Fruit fly (Drosophila melanogaster) whole organism, pupa: ENCODE results near the gene mRpL23.

Experiments used
- CG10348 ChIP-seq: fragments of 200-800 bp; sonication (Bioruptor generic); IDR thresholded peaks from 2 replicates; pipeline ENCODE4 v1.3.6; 2022; ENCODE audit warnings: missing biosample characterization, missing genetic modification characterization
- CG12605 ChIP-seq: fragments of 200-800 bp; sonication (Bioruptor generic); IDR thresholded peaks from 2 replicates; pipeline ENCODE4 v1.3.6; 2022; ENCODE audit warnings: missing biosample characterization, missing genetic modification characterization
- CG13204 ChIP-seq: fragments of 200-800 bp; sonication (Bioruptor generic); optimal IDR thresholded peaks from 2 replicates; lab custom pipeline; 2018; ENCODE audit warnings: missing biosample characterization, mild to moderate bottlenecking, missing genetic modification characterization, moderate library complexity
- CG14655 ChIP-seq: fragments of 200-800 bp; sonication (Bioruptor generic); optimal IDR thresholded peaks from 3 replicates; lab custom pipeline; 2017; ENCODE audit warnings: mild to moderate bottlenecking, missing biosample characterization, missing genetic modification reagents, missing genetic modification characterization
- CG15710 ChIP-seq: fragments of 200-800 bp; sonication (Bioruptor generic); optimal IDR thresholded peaks from 2 replicates; lab custom pipeline; 2018; ENCODE audit warnings: missing biosample characterization, mild to moderate bottlenecking, missing genetic modification characterization, moderate library complexity
- CG17806 ChIP-seq: fragments of 200-800 bp; sonication (Bioruptor generic); optimal IDR thresholded peaks from 2 replicates; lab custom pipeline; 2018; ENCODE audit warnings: missing biosample characterization, mild to moderate bottlenecking, missing genetic modification characterization, moderate library complexity
- CG32121 ChIP-seq: fragments of 200-800 bp; sonication (Bioruptor generic); IDR thresholded peaks from 2 replicates; pipeline ENCODE4 v1.3.6; 2022; ENCODE audit warnings: missing biosample characterization, missing genetic modification characterization
- CG34367 ChIP-seq: fragments of 200-800 bp; sonication (Bioruptor generic); optimal IDR thresholded peaks from 2 replicates; lab custom pipeline; 2018; ENCODE audit warnings: missing biosample characterization, mild to moderate bottlenecking, missing genetic modification characterization
- CG4496 ChIP-seq: fragments of 200-800 bp; sonication (Bioruptor generic); IDR thresholded peaks from 3 replicates; pipeline ENCODE4 v1.3.6; 2022; ENCODE audit warnings: missing biosample characterization, missing genetic modification characterization
- CG8159 ChIP-seq: fragments of 200-800 bp; sonication (Bioruptor generic); optimal IDR thresholded peaks from 3 replicates; lab custom pipeline; 2018; ENCODE audit warnings: missing biosample characterization, mild to moderate bottlenecking, missing genetic modification characterization, moderate library complexity
- CG8301 ChIP-seq: fragments of 200-800 bp; sonication (Bioruptor generic); optimal IDR thresholded peaks from 2 replicates; lab custom pipeline; 2018; ENCODE audit warnings: missing biosample characterization, mild to moderate bottlenecking, missing genetic modification characterization
- CG9948 ChIP-seq: fragments of 200-800 bp; sonication (Bioruptor generic); optimal IDR thresholded peaks from 2 replicates; lab custom pipeline; 2018; ENCODE audit warnings: missing biosample characterization, mild to moderate bottlenecking, missing genetic modification characterization, moderate library complexity
- D1 ChIP-seq: fragments of 200-800 bp; sonication (Bioruptor generic); optimal IDR thresholded peaks from 2 replicates; lab custom pipeline; 2018; ENCODE audit warnings: missing biosample characterization, mild to moderate bottlenecking, missing genetic modification characterization, moderate library complexity
- EcR ChIP-seq: fragments of 200-800 bp; sonication (Bioruptor generic); optimal IDR thresholded peaks from 3 replicates; lab custom pipeline; 2019; ENCODE audit warnings: missing biosample characterization, missing genetic modification characterization, mild to moderate bottlenecking, moderate library complexity, missing genetic modification reagents
- Ets98B ChIP-seq: fragments of 200-800 bp; sonication (Bioruptor generic); IDR thresholded peaks from 2 replicates; pipeline ENCODE4 v1.3.6; 2022; ENCODE audit warnings: missing biosample characterization, missing genetic modification characterization
- Pif1A ChIP-seq: fragments of 200-800 bp; sonication (Bioruptor generic); optimal IDR thresholded peaks from 3 replicates; lab custom pipeline; 2016; ENCODE audit warnings: missing biosample characterization, missing genetic modification characterization
- Pif1B ChIP-seq: fragments of 200-800 bp; sonication (Bioruptor generic); optimal IDR thresholded peaks from 3 replicates; lab custom pipeline; 2016; ENCODE audit warnings: missing biosample characterization, missing genetic modification characterization
- Snoo ChIP-seq: fragments of 200-800 bp; sonication (Bioruptor generic); optimal IDR thresholded peaks from 3 replicates; lab custom pipeline; 2017; ENCODE audit warnings: missing biosample characterization, mild to moderate bottlenecking, missing genetic modification characterization, inconsistent platforms
- fd96Ca ChIP-seq: fragments of 200-800 bp; sonication (Bioruptor generic); IDR thresholded peaks from 3 replicates; pipeline ENCODE4 v1.3.6; 2022; ENCODE audit warnings: missing biosample characterization, missing genetic modification characterization
- gl ChIP-seq: fragments of 200-800 bp; sonication (Bioruptor generic); optimal IDR thresholded peaks from 2 replicates; lab custom pipeline; 2018; ENCODE audit warnings: missing biosample characterization, mild to moderate bottlenecking, missing genetic modification characterization
- rn ChIP-seq: fragments of 200-800 bp; sonication (Bioruptor generic); IDR thresholded peaks from 2 replicates; pipeline ENCODE4 v1.3.6; 2022; ENCODE audit warnings: missing biosample characterization, missing genetic modification characterization

Gene mRpL23

DNA sequence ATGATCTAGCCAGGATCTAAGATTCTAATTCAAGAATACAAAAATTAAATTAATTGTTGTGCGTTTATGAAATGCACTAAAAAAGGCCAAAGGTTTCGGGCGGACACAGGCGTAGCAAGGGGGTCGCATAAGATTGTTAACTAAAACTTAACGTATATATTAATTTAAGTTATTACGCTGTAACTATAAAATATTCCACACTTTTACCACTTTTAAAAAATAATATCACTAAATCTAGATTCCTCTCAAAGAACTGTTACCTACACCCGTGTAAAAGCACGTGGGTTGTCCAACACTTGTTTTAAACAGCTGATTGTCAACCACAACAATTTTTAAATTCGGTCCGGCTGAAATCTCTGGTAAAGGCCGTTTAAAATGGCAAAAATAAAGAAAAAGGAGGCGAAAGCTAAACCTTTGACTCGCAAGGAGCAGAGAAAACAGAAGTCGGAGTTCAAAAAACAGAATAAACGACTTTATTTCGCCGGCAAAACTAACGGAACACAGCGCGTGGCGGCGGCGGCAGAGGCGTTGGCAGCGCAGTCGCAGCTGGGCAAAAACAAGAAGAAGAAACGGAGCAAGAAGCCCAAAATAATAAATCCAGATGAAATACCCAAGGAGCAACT is at the start of gene mRpL23, which contains the start of gene CG9004:
TSS of gene mRpL23 (minus strand) at position 284 of the 623 bp plus-strand sequence.
TSS of gene CG9004 (plus strand) at position 308 of the 623 bp plus-strand sequence.
- TF ChIP-seq Ets98B (GFP tag; lab: Robert Waterston, UW) = peak; percentile 100
- peak; percentile 99 for TF ChIP-seq CG8159
- TF ChIP-seq CG14655 (GFP tag; lab: Kevin White, UChicago) = peak; percentile 99
- peak; percentile 99 for TF ChIP-seq Pif1A
- peak; percentile 100 for TF ChIP-seq fd96Ca
- TF ChIP-seq D1 (tag; lab: Kevin White, UChicago) = no peak
- TF ChIP-seq CG34367 (tag; lab: Kevin White, UChicago) = peak; percentile 99
- peak; percentile 100 for TF ChIP-seq CG32121 (GFP tag; lab: Robert Waterston, UW)
- TF ChIP-seq Pif1B (GFP tag; lab: Kevin White, UChicago) = peak; percentile 98
- peak; percentile 95 for TF ChIP-seq CG13204 (GFP tag; lab: Kevin White, UChicago)
- TF ChIP-seq EcR = peak; percentile 39
- peak; percentile 100 for TF ChIP-seq rn (GFP tag; lab: Robert Waterston, UW)
- peak; percentile 99 for TF ChIP-seq CG10348 (GFP tag; lab: Robert Waterston, UW)
- TF ChIP-seq CG12605 (GFP tag; lab: Robert Waterston, UW) = peak; percentile 99
- TF ChIP-seq CG15710 (tag; lab: Kevin White, UChicago) = peak; percentile 100
- peak; percentile 99 for TF ChIP-seq CG17806 (tag; lab: Kevin White, UChicago)
- TF ChIP-seq gl (tag; lab: Kevin White, UChicago) = peak; percentile 96
- peak; percentile 99 for TF ChIP-seq CG8301
- peak; percentile 99 for TF ChIP-seq CG9948 (tag; lab: Kevin White, UChicago)
- peak; percentile 99 for TF ChIP-seq Snoo
- TF ChIP-seq CG4496 (GFP tag; lab: Robert Waterston, UW) = peak; percentile 100

DNA sequence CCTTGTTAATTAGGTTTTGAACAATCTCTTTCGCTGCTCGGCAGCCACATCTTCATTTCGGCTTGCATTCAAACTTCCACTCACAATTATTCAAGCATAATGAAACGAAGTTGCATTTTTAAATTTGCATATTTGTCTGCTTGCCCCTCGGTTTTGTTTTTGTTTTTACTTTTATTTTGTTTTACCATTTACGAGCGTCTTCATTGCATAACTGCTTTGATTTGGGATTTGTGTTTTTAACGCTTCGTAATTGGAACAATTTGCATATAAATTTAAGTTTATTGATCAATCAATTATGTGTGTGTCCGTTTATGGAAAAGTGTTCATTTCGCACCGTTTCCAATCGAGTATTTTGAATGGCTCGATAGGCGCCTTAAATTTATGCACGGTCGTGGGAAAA is 49.3 kb upstream of the mRpL23 start:
- TF ChIP-seq Snoo (no peak), rn (GFP tag; lab: Robert Waterston, UW) (no peak), D1 (tag; lab: Kevin White, UChicago) (no peak), CG14655 (GFP tag; lab: Kevin White, UChicago) (no peak)

DNA sequence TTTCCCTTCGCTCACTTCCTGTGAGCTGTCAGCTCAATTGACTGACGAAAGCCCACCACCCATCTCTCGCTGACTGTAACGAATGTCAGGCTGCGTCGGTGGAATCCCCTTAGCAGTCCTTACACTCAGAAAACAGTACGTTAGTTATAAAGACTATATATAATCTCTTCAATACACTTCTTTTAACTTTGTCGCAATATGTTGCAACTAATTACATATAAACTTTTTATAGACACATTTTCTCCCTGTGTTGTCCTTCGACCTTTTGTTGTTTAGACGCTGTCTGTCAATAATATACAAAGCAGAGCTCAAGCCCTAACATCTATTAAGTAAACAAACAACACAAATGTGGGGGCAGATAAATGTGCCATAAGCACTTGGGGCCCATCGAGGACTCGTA is 47.6 kb upstream of the mRpL23 start:
- TF ChIP-seq CG8159 (no peak), EcR (no peak)
- TF ChIP-seq, all 21 proteins: peak for 0

DNA sequence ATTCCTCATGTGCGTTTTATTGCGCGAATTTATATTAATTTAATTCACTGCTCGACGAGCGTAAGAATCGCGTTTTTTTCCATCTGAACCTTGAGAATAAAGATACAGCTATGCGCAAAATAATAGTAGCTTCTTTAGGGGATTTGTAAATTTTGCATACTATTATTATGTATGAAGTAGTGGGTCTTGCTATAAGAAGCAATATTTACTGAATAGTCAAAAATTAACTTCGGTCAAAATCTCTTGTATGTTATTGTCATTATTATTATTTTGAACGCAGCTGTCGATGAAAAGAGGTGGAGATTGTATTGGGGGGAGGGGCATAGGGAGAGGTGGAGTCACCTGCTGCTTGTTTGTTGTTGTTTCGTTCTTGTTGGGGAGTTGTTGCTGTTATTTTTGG is 45.3 kb upstream of the mRpL23 start:
- TF ChIP-seq CG17806 (tag; lab: Kevin White, UChicago) = peak; percentile 97
- TF ChIP-seq CG34367 (tag; lab: Kevin White, UChicago) = peak; percentile 81
- peak; percentile 82 for TF ChIP-seq Ets98B (GFP tag; lab: Robert Waterston, UW)
- peak; percentile 89 for TF ChIP-seq CG14655 (GFP tag; lab: Kevin White, UChicago)
- 0 out of 2 replicates have a peak, but pooled peaks have one; percentile 26 for TF ChIP-seq CG10348 (GFP tag; lab: Robert Waterston, UW)
- TF ChIP-seq fd96Ca = peak; percentile 88
- TF ChIP-seq gl (tag; lab: Kevin White, UChicago) = peak; percentile 90
- peak; percentile 88 for TF ChIP-seq CG8301
- peak; percentile 86 for TF ChIP-seq D1 (tag; lab: Kevin White, UChicago)
- TF ChIP-seq CG15710 (tag; lab: Kevin White, UChicago) = peak; percentile 89
- TF ChIP-seq CG8159 = peak; percentile 97
- TF ChIP-seq CG9948 (tag; lab: Kevin White, UChicago) = peak; percentile 95
- peak; percentile 39 for TF ChIP-seq EcR
- 0 out of 2 replicates have a peak, but pooled peaks have one; percentile 54 for TF ChIP-seq rn (GFP tag; lab: Robert Waterston, UW)
- TF ChIP-seq CG13204 (GFP tag; lab: Kevin White, UChicago) = peak; percentile 79
- peak; percentile 84 for TF ChIP-seq CG32121 (GFP tag; lab: Robert Waterston, UW)
- peak; percentile 77 for TF ChIP-seq Snoo
- peak; percentile 94 for TF ChIP-seq Pif1B (GFP tag; lab: Kevin White, UChicago)
- peak; percentile 90 for TF ChIP-seq CG12605 (GFP tag; lab: Robert Waterston, UW)
- peak; percentile 89 for TF ChIP-seq CG4496 (GFP tag; lab: Robert Waterston, UW)
- TF ChIP-seq Pif1A = peak; percentile 95

DNA sequence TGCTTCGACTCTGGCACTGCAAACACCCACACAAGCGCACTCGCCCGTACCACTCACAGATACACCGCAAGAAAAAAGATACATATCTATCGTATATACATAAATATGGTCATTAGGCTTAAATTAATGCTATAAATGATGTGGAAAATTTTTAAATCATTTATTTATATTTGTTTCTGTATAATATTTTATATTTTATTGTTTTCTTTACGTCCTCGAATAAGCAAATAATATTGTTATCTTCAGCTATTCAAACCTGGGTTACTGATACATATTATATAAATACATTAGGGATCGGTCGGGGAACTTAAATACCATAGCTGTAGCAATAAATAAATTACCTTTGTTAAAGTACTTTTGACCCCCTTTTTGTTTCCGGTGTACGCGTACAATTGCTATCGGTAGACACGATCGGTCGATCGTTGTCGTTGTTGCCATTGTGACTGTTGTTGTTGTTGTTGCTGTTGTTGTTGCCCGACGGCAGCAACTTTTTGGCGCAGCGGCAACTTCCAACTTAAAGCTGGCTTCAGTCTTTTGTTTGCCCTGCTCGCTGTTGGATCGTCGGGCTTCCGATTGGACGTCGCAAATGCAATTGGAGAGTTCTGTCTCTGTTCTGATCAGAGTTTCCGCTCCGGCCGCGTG is 44.0 kb upstream of the mRpL23 start:
- TF ChIP-seq D1 (tag; lab: Kevin White, UChicago) = peak; percentile 97
- peak; percentile 95 for TF ChIP-seq CG8301
- peak; percentile 24; the same call in 1 of the 3 replicates for TF ChIP-seq fd96Ca
- peak; percentile 49 for TF ChIP-seq EcR
- TF ChIP-seq Ets98B (GFP tag; lab: Robert Waterston, UW) = peak; percentile 66; the same call in 1 of the 2 replicates
- peak; percentile 98 for TF ChIP-seq CG8159
- TF ChIP-seq CG13204 (GFP tag; lab: Kevin White, UChicago) = peak; percentile 92
- TF ChIP-seq Snoo = peak; percentile 95
- TF ChIP-seq CG34367 (tag; lab: Kevin White, UChicago) = peak; percentile 88
- TF ChIP-seq CG4496 (GFP tag; lab: Robert Waterston, UW) = peak; percentile 86
- TF ChIP-seq CG32121 (GFP tag; lab: Robert Waterston, UW) = peak; percentile 77
- TF ChIP-seq CG10348 (GFP tag; lab: Robert Waterston, UW) = peak; percentile 55; the same call in 1 of the 2 replicates
- TF ChIP-seq CG12605 (GFP tag; lab: Robert Waterston, UW) = peak; percentile 48; the same call in 1 of the 2 replicates
- TF ChIP-seq CG14655 (GFP tag; lab: Kevin White, UChicago) = peak; percentile 97
- peak; percentile 91 for TF ChIP-seq CG17806 (tag; lab: Kevin White, UChicago)
- peak; percentile 94 for TF ChIP-seq Pif1B (GFP tag; lab: Kevin White, UChicago)
- peak; percentile 57 for TF ChIP-seq rn (GFP tag; lab: Robert Waterston, UW)
- TF ChIP-seq CG9948 (tag; lab: Kevin White, UChicago) = peak; percentile 94
- TF ChIP-seq Pif1A = peak; percentile 80
- TF ChIP-seq CG15710 (tag; lab: Kevin White, UChicago) = peak; percentile 96
- peak; percentile 76 for TF ChIP-seq gl (tag; lab: Kevin White, UChicago)
